Fruit fly (Drosophila melanogaster): Measurements from ENCODE around the gene cher.

dm6 chr3R:17079859-17080255 is 45.3 kb downstream of the cher start, which contains the start of the genes Keap1 and kuk:
- TF ChIP-seq CTCF (optimal IDR thresholded peaks at IDR 0.05), result peak in 1 of 2 experiments; percentile 54
- TF ChIP-seq CG8478 (optimal IDR thresholded peaks at IDR 0.05), result no peak

Data from S2 (cell line).